Worm (Caenorhabditis elegans) whole organism, early embryonic: ENCODE data around the gene egrh-1.

Experiments used
- F13C5.2 ChIP-seq: sonication (generic microtip); optimal IDR thresholded peaks from 2 replicates; lab custom pipeline; 2017; ENCODE audit warnings: mild to moderate bottlenecking, missing genetic modification characterization, inconsistent platforms, missing compliant biosample characterization
- aly-1 ChIP-seq: sonication (generic microtip); optimal IDR thresholded peaks from 2 replicates; lab custom pipeline; 2016; ENCODE audit warnings: missing genetic modification characterization, missing compliant biosample characterization
- ama-1 ChIP-seq: fragments of 150-350 bp; optimal IDR thresholded peaks from 2 replicates; lab custom pipeline; 2014
- ceh-13 ChIP-seq: fragments of 200-800 bp; sonication (Bioruptor generic); optimal IDR thresholded peaks from 2 replicates; lab custom pipeline; 2018; ENCODE audit warnings: mild to moderate bottlenecking, missing genetic modification characterization, missing compliant biosample characterization
- ceh-36 ChIP-seq: sonication (generic microtip); optimal IDR thresholded peaks from 2 replicates; lab custom pipeline; 2016; ENCODE audit warnings: missing genetic modification characterization, inconsistent platforms, missing compliant biosample characterization
- flt-1 ChIP-seq: fragments of 200-800 bp; sonication (Bioruptor generic); IDR thresholded peaks from 2 replicates; pipeline ENCODE4 v1.3.6; 2022; ENCODE audit warnings: missing genetic modification characterization, missing compliant biosample characterization
- scrt-1 ChIP-seq: fragments of 200-800 bp; sonication (Bioruptor generic); IDR thresholded peaks from 2 replicates; pipeline ENCODE4 v1.3.6; 2022; ENCODE audit warnings: missing genetic modification characterization, missing compliant biosample characterization
- tbx-11 ChIP-seq: fragments of 200-800 bp; sonication (Bioruptor generic); IDR thresholded peaks from 2 replicates; pipeline ENCODE4 v1.3.6; 2022; ENCODE audit warnings: missing genetic modification characterization, missing compliant biosample characterization
- tbx-37 ChIP-seq: fragments of 200-800 bp; sonication (Bioruptor generic); conservative IDR thresholded peaks from 2 replicates; pipeline ENCODE4 v1.3.6; 2022; ENCODE audit warnings: missing genetic modification reagents, missing genetic modification characterization, missing compliant biosample characterization
- tra-4 ChIP-seq: sonication (generic microtip); optimal IDR thresholded peaks from 2 replicates; lab custom pipeline; 2017; ENCODE audit warnings: missing genetic modification characterization, missing compliant biosample characterization

DNA sequence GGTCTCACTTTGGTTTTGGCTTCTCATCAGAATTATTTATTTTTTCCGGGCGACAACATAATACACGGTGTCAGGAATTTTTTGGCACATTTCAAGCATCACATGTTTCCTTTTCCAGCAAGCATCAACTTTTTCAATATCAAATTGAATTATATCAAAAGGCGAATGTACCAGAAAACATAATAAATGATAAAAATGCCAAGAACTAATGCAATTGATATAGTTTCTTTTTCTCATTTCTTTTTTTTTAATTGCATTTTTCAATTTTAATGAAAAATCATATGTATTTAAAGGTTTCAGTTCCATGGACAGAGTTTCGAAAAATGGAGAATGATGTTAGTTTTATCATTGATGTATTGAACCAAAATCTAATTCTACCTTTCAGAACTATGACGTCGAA lies 14.2 kb upstream of the egrh-1 start, which contains the start of gene dpf-2:
- TF ChIP-seq F13C5.2 (tag; lab: Kevin White, UChicago), result no peak
- no peak for TF ChIP-seq scrt-1 (GFP tag; lab: Robert Waterston, UW)
- no peak for TF ChIP-seq ama-1 (lab: Kevin White, UChicago)
- no peak for TF ChIP-seq flt-1 (GFP tag; lab: Robert Waterston, UW)
- TF ChIP-seq tra-4 (tag; lab: Kevin White, UChicago), result no peak
- TF ChIP-seq tbx-11 (GFP tag; lab: Robert Waterston, UW), result no peak
- TF ChIP-seq aly-1 (tag; lab: Kevin White, UChicago), result no peak
- no peak for TF ChIP-seq tbx-37 (GFP tag; lab: Robert Waterston, UW)
- no peak for TF ChIP-seq ceh-36 (tag; lab: Kevin White, UChicago)
- no peak for TF ChIP-seq ceh-13 (GFP tag; lab: Kevin White, UChicago)
